5 worm cellular contexts compared by ENCODE assay signal in genomic region chrIV:6321667-6322066, ce11.
TF ChIP-seq lines count a peak whose summit lies in the region.

Gene Y73B6BL.29 (plus strand): TSS chrIV:6321929.

TF ChIP-seq in whole organism, L1 larva, 84 proteins besides CTCF, POLR2A, EP300 and RAD21 (continues in another document):
- peak; percentile 73 for TF ChIP-seq jun-1 (tag; optimal IDR thresholded peaks at IDR 0.05; lab: Kevin White, UChicago)
- TF ChIP-seq ama-1 (optimal IDR thresholded peaks at IDR 0.05; lab: Kevin White, UChicago): peak; percentile 72
- TF ChIP-seq ztf-4 (tag; optimal IDR thresholded peaks at IDR 0.05; lab: Kevin White, UChicago): peak; percentile 85
- TF ChIP-seq elt-2 (tag; optimal IDR thresholded peaks at IDR 0.05; lab: Kevin White, UChicago): peak; percentile 88
- TF ChIP-seq ets-5 (GFP tag; IDR thresholded peaks at IDR 0.05; lab: Robert Waterston, UW): no peak
- peak; percentile 95 for TF ChIP-seq lin-14 (GFP tag; optimal IDR thresholded peaks at IDR 0.05; lab: Kevin White, UChicago)
- peak; percentile 99 for TF ChIP-seq nhr-90 (tag; optimal IDR thresholded peaks at IDR 0.05; lab: Kevin White, UChicago; ENCODE audit: poor library complexity)
- peak; percentile 76 for TF ChIP-seq vab-15 (tag; optimal IDR thresholded peaks at IDR 0.05; lab: Kevin White, UChicago)
- no peak for TF ChIP-seq nhr-28 (tag; optimal IDR thresholded peaks at IDR 0.05; lab: Kevin White, UChicago)
- peak; percentile 94 for TF ChIP-seq isw-1 (GFP tag; IDR thresholded peaks at IDR 0.05; lab: Robert Waterston, UW)
- TF ChIP-seq nhr-237 (tag; optimal IDR thresholded peaks at IDR 0.05; lab: Kevin White, UChicago): peak; percentile 19
- peak; percentile 81 for TF ChIP-seq grh-1 (GFP tag; IDR thresholded peaks at IDR 0.05; lab: Robert Waterston, UW)
- peak; percentile 90 for TF ChIP-seq unc-86 (tag; optimal IDR thresholded peaks at IDR 0.05; lab: Kevin White, UChicago)
- TF ChIP-seq mep-1 (tag; optimal IDR thresholded peaks at IDR 0.05; lab: Kevin White, UChicago): peak; percentile 95
- peak; percentile 93 for TF ChIP-seq mab-9 (GFP tag; IDR thresholded peaks at IDR 0.05; lab: Robert Waterston, UW)
- peak; percentile 78 for TF ChIP-seq aha-1 (tag; optimal IDR thresholded peaks at IDR 0.05; lab: Kevin White, UChicago)
- peak; percentile 96 for TF ChIP-seq unc-98 (GFP tag; IDR thresholded peaks at IDR 0.05; lab: Robert Waterston, UW)

TF ChIP-seq in whole organism, L3 larva, 47 proteins besides CTCF, POLR2A, EP300 and RAD21 (continues in another document):
- TF ChIP-seq tbx-2 (tag; optimal IDR thresholded peaks at IDR 0.05; lab: Kevin White, UChicago) (peak; percentile 81), egl-5 (tag; optimal IDR thresholded peaks at IDR 0.05; lab: Kevin White, UChicago) (peak; percentile 21), elt-1 (tag; optimal IDR thresholded peaks at IDR 0.05; lab: Kevin White, UChicago) (no peak), lin-39 (tag; optimal IDR thresholded peaks at IDR 0.05; lab: Kevin White, UChicago) (no peak), fkh-10 (GFP tag; optimal IDR thresholded peaks at IDR 0.05; lab: Kevin White, UChicago) (peak; percentile 87), nhr-12 (tag; optimal IDR thresholded peaks at IDR 0.05; lab: Kevin White, UChicago) (no peak), ztf-4 (tag; optimal IDR thresholded peaks at IDR 0.05; lab: Kevin White, UChicago) (no peak), ceh-9 (tag; optimal IDR thresholded peaks at IDR 0.05; lab: Kevin White, UChicago) (no peak), aly-2 (tag; optimal IDR thresholded peaks at IDR 0.05; lab: Kevin White, UChicago) (no peak), hmg-11 (tag; optimal IDR thresholded peaks at IDR 0.05; lab: Kevin White, UChicago) (peak; percentile 51), unc-39 (tag; optimal IDR thresholded peaks at IDR 0.05; lab: Kevin White, UChicago) (no peak), nhr-43 (tag; optimal IDR thresholded peaks at IDR 0.05; lab: Kevin White, UChicago; ENCODE audit: poor library complexity, severe bottlenecking) (peak; percentile 95), sea-2 (GFP tag; optimal IDR thresholded peaks at IDR 0.05; lab: Kevin White, UChicago) (no peak), nhr-77 (tag; optimal IDR thresholded peaks at IDR 0.05; lab: Kevin White, UChicago) (no peak), nhr-11 (tag; optimal IDR thresholded peaks at IDR 0.05; lab: Kevin White, UChicago) (no peak), nhr-67 (tag; optimal IDR thresholded peaks at IDR 0.05; lab: Kevin White, UChicago) (no peak), ceh-16 (tag; optimal IDR thresholded peaks at IDR 0.05; lab: Kevin White, UChicago) (no peak), jun-1 (tag; optimal IDR thresholded peaks at IDR 0.05; lab: Kevin White, UChicago) (peak; percentile 66), ztf-11 (tag; optimal IDR thresholded peaks at IDR 0.05; lab: Kevin White, UChicago) (no peak), mml-1 (tag; optimal IDR thresholded peaks at IDR 0.05; lab: Kevin White, UChicago) (no peak)

TF ChIP-seq in whole organism, early embryonic, 17 proteins besides CTCF, POLR2A, EP300 and RAD21:
- TF ChIP-seq ceh-13 (GFP tag; optimal IDR thresholded peaks at IDR 0.05; lab: Kevin White, UChicago) (no peak), ama-1 (optimal IDR thresholded peaks at IDR 0.05; lab: Kevin White, UChicago) (no peak), ceh-36 (tag; optimal IDR thresholded peaks at IDR 0.05; lab: Kevin White, UChicago) (no peak), F13C5.2 (tag; optimal IDR thresholded peaks at IDR 0.05; lab: Kevin White, UChicago) (peak; percentile 9), ets-7 (tag; optimal IDR thresholded peaks at IDR 0.05; lab: Kevin White, UChicago) (no peak), hmbx-1 (tag; optimal IDR thresholded peaks at IDR 0.05; lab: Kevin White, UChicago) (peak; percentile 25), tbx-37 (GFP tag; conservative IDR thresholded peaks at IDR 0.05; lab: Robert Waterston, UW) (peak; percentile 81), pes-1 (GFP tag; IDR thresholded peaks at IDR 0.05; lab: Robert Waterston, UW) (peak; percentile 53; the same call in 1 of the 2 replicates), sea-1 (GFP tag; conservative IDR thresholded peaks at IDR 0.05; lab: Robert Waterston, UW) (no peak)

TF ChIP-seq in whole organism, midembryonic, 9 proteins besides CTCF, POLR2A, EP300 and RAD21:
- peak; percentile 67; the same call in 1 of the 2 replicates for TF ChIP-seq ztf-23 (GFP tag; IDR thresholded peaks at IDR 0.05; lab: Robert Waterston, UW)
- TF ChIP-seq flt-1 (GFP tag; IDR thresholded peaks at IDR 0.05; lab: Robert Waterston, UW): peak; percentile 62; the same call in 1 of the 2 replicates
- peak; percentile 76 for TF ChIP-seq cog-1 (tag; optimal IDR thresholded peaks at IDR 0.05; lab: Kevin White, UChicago)
- no peak for TF ChIP-seq ref-1 (GFP tag; conservative IDR thresholded peaks at IDR 0.05; lab: Robert Waterston, UW)
- peak; percentile 38; the same call in 1 of the 2 replicates for TF ChIP-seq T22C8.4 (GFP tag; IDR thresholded peaks at IDR 0.05; lab: Robert Waterston, UW)
- no peak for TF ChIP-seq tab-1 (GFP tag; IDR thresholded peaks at IDR 0.05; lab: Robert Waterston, UW)
- no peak for TF ChIP-seq ztf-29 (GFP tag; IDR thresholded peaks at IDR 0.05; lab: Robert Waterston, UW)
- no peak for TF ChIP-seq med-1 (GFP tag; optimal IDR thresholded peaks at IDR 0.05; lab: Kevin White, UChicago; ENCODE audit: insufficient read depth)
- TF ChIP-seq klf-2 (GFP tag; conservative IDR thresholded peaks at IDR 0.05; lab: Robert Waterston, UW): 0 out of 2 replicates have a peak, but pooled peaks have one; percentile 60

TF ChIP-seq in whole organism, young adult, 124 proteins besides CTCF, POLR2A, EP300 and RAD21 (continues in another document):
- TF ChIP-seq lin-35 (GFP tag; optimal IDR thresholded peaks at IDR 0.05; lab: Kevin White, UChicago) (peak in 2 of 3 experiments; percentile 69 to 95), sdz-38 (tag; optimal IDR thresholded peaks at IDR 0.05; lab: Kevin White, UChicago) (no peak), mel-28 (tag; optimal IDR thresholded peaks at IDR 0.05; lab: Kevin White, UChicago; ENCODE audit: borderline replicate concordance) (no peak), pbrm-1 (GFP tag; IDR thresholded peaks at IDR 0.05; lab: Robert Waterston, UW) (peak; percentile 53; the same call in 1 of the 2 replicates), Y56A3A.18 (GFP tag; IDR thresholded peaks at IDR 0.05; lab: Robert Waterston, UW) (no peak), ekl-4 (GFP tag; IDR thresholded peaks at IDR 0.05; lab: Robert Waterston, UW) (peak; percentile 85), ztf-22 (GFP tag; optimal IDR thresholded peaks at IDR 0.05; lab: Kevin White, UChicago) (no peak), lir-1 (GFP tag; conservative IDR thresholded peaks at IDR 0.05; lab: Robert Waterston, UW) (peak; percentile 90), ztf-28 (GFP tag; IDR thresholded peaks at IDR 0.05; lab: Robert Waterston, UW) (0 out of 2 replicates have a peak, but pooled peaks have one; percentile 71), F37B4.10 (GFP tag; IDR thresholded peaks at IDR 0.05; lab: Robert Waterston, UW) (no peak), egl-44 (GFP tag; IDR thresholded peaks at IDR 0.05; lab: Robert Waterston, UW) (no peak), egrh-3 (GFP tag; IDR thresholded peaks at IDR 0.05; lab: Robert Waterston, UW) (no peak), ceh-100 (GFP tag; IDR thresholded peaks at IDR 0.05; lab: Robert Waterston, UW) (peak; percentile 73; the same call in 1 of the 2 replicates), nhr-27 (tag; optimal IDR thresholded peaks at IDR 0.05; lab: Kevin White, UChicago) (no peak), D2030.7 (GFP tag; IDR thresholded peaks at IDR 0.05; lab: Robert Waterston, UW) (peak; percentile 63; the same call in 1 of the 2 replicates), hlh-26 (GFP tag; conservative IDR thresholded peaks at IDR 0.05; lab: Robert Waterston, UW) (no peak), tlf-1 (GFP tag; optimal IDR thresholded peaks at IDR 0.05; lab: Kevin White, UChicago) (peak; percentile 69), Y53G8AR.9 (GFP tag; conservative IDR thresholded peaks at IDR 0.05; lab: Robert Waterston, UW) (peak; percentile 84), T26A5.8 (tag; optimal IDR thresholded peaks at IDR 0.05; lab: Kevin White, UChicago) (no peak), nhr-120 (GFP tag; IDR thresholded peaks at IDR 0.05; lab: Robert Waterston, UW) (no peak), madf-10 (tag; optimal IDR thresholded peaks at IDR 0.05; lab: Kevin White, UChicago) (peak; percentile 72), mcd-1 (GFP tag; IDR thresholded peaks at IDR 0.05; lab: Robert Waterston, UW) (peak; percentile 81), ceh-27 (GFP tag; optimal IDR thresholded peaks at IDR 0.05; lab: Kevin White, UChicago) (peak; percentile 96), ceh-40 (GFP tag; IDR thresholded peaks at IDR 0.05; lab: Robert Waterston, UW) (0 out of 2 replicates have a peak, but pooled peaks have one; percentile 43), bed-2 (GFP tag; IDR thresholded peaks at IDR 0.05; lab: Robert Waterston, UW) (peak; percentile 88), chd-7 (tag; optimal IDR thresholded peaks at IDR 0.05; lab: Kevin White, UChicago) (peak; percentile 56), Y67H2A.10 (GFP tag; conservative IDR thresholded peaks at IDR 0.05; lab: Robert Waterston, UW) (no peak), F33H1.4 (GFP tag; IDR thresholded peaks at IDR 0.05; lab: Robert Waterston, UW) (peak; percentile 77), aptf-2 (GFP tag; conservative IDR thresholded peaks at IDR 0.05; lab: Robert Waterston, UW) (peak; percentile 72), unc-130 (GFP tag; optimal IDR thresholded peaks at IDR 0.05; lab: Kevin White, UChicago) (peak; percentile 95), ccch-3 (GFP tag; optimal IDR thresholded peaks at IDR 0.05; lab: Kevin White, UChicago) (peak; percentile 58), tbp1 (GFP tag; optimal IDR thresholded peaks at IDR 0.05; lab: Kevin White, UChicago) (peak; percentile 70), somi-1 (GFP tag; optimal IDR thresholded peaks at IDR 0.05; lab: Kevin White, UChicago) (peak; percentile 35), F39B2.1 (GFP tag; IDR thresholded peaks at IDR 0.05; lab: Robert Waterston, UW) (peak; percentile 58; the same call in 1 of the 2 replicates), ztf-26 (tag; optimal IDR thresholded peaks at IDR 0.05; lab: Kevin White, UChicago) (peak; percentile 1), lin-26 (GFP tag; IDR thresholded peaks at IDR 0.05; lab: Robert Waterston, UW) (no peak), athp-1 (tag; optimal IDR thresholded peaks at IDR 0.05; lab: Kevin White, UChicago) (peak; percentile 39), Y95B8A.8 (GFP tag; IDR thresholded peaks at IDR 0.05; lab: Robert Waterston, UW) (no peak), snpc-1.1 (tag; optimal IDR thresholded peaks at IDR 0.05; lab: Kevin White, UChicago; ENCODE audit: insufficient read depth) (peak; percentile 74), hsf-1 (GFP tag; IDR thresholded peaks at IDR 0.05; lab: Robert Waterston, UW) (0 out of 2 replicates have a peak, but pooled peaks have one; percentile 13), C17E4.6 (GFP tag; IDR thresholded peaks at IDR 0.05; lab: Robert Waterston, UW) (no peak), ztf-3 (GFP tag; optimal IDR thresholded peaks at IDR 0.05; lab: Kevin White, UChicago) (no peak)

Comparison
In these comparisons a context has a peak if more than half of its experiments do, and no peak if none do; other contexts are left out.
1. Of the 8 proteins assayed by ChIP-seq in both whole organism, young adult and whole organism, L1 larva: peak only in whole organism, young adult: none; only in whole organism, L1 larva: nhr-90; in both: dpl-1, efl-1, lin-35, snpc-4 and unc-130; in neither: 1; mixed calls (peak in some experiments, not most) for 1.